Fruit fly (Drosophila melanogaster): ENCODE measurements around the gene Atf3.

The Atf3 gene

DNA sequence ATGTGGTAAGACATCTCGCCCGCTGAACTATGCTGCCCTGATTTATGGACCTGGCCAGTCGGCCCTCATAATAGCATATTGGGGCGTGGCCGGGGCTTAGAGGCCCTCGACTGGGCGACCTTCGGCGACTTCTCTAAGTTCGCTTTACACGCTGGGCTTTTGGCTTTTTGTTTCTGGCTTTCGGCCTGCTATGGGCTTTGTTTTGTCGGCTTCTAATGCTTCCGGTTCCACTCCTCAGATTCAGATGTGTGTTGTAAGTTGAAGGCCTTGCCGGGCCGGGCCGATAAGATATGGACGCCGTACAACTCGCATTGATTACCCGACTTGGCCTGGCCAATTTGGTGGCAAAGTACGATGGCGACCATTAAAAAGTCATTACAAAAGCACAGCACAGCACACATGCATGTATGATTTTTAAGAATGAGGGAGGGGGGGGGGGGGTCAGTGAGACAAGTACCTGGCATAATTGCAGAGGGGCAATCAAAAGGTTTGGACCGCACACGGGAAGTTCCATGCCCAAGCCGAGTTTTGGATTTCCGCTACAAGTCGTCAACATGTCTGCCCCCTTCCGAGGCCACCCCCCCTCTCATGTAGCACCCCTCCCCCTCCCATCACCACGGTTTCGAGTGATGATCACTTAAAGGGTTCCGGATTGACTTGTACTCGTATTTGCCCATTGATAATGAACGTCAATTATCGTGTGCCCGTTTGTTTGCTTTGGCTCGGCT, 12.4 kb downstream of the Atf3 start:
- TF ChIP-seq CG17801 (GFP tag; optimal IDR thresholded peaks at IDR 0.05; ENCODE audit: partially characterized antibody): no peak

DNA sequence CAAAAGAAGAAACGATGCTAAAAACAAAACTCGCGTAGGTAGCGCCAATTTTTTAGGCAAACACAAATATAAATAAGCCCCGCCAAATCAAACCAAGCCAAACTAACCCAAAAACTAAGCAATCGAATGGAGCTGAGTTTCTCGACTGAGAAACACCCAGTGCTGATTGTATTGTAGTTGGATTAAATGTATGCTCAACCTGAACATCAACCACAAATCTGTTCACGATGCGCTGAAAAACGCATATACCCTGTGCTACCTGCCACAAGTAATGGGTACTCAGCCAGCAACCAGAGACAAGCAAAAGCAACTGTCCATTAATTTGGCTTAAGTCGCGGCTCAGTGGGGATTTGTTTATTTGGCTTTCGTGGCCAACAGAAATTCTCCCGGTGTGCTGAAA, 14.8 kb downstream of the Atf3 start:
- TF ChIP-seq CG17801 (GFP tag; optimal IDR thresholded peaks at IDR 0.05; ENCODE audit: partially characterized antibody): no peak

DNA sequence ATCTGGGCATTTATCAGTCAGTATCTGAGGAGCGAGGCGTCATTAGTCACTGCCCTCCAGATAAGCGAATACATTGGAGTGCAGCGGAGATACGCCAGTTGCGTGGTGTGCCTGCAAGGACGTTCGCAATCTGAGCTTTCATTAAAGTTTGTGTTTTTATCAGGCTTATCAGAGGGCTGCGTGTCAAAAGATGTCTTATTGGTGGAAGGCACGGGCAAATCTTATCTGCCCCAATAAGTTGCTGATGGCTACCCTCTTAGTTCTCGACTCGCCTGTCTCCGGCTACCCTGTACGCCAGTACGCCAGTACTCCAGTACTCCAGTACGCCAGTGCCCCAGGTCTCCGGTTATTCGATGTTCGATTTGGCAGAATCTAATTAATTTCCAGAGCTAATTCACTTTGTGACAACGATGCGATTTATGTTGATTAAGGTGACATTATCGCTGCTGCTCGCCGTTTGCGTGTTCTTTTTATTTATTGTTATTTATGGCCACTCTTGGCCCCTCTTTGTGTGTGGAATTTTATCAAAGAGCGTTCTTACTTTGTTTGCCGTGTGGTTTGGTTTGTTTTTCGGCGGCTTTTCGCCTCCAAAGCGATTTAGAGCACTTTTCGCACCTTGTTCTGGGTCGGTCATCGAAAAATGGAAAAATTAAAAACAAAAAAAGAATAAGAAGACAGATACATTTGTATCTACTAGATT, 18.2 kb downstream of the Atf3 start:
- no peak for TF ChIP-seq CG17801 (GFP tag; optimal IDR thresholded peaks at IDR 0.05; ENCODE audit: partially characterized antibody)

DNA sequence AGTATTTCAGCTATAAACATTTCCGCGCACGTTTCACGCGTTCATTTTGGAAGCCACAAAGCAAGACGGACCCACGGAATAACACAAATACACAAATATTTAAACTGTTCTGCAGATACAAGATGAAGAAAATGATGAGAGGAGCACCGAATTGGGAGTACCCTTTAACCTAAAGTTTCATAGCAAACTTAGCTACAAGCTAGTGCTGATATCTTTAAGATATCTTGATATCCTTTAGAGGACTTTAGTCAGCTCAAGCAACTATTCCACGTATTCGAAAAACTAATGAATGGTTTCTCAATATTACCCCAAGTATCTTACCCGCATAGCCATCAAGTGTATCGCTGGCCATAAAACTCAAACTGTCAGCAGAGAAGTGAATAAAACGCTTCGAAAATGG, 19.0 kb downstream of the Atf3 start:
- TF ChIP-seq CG17801 (GFP tag; optimal IDR thresholded peaks at IDR 0.05; ENCODE audit: partially characterized antibody): no peak

DNA sequence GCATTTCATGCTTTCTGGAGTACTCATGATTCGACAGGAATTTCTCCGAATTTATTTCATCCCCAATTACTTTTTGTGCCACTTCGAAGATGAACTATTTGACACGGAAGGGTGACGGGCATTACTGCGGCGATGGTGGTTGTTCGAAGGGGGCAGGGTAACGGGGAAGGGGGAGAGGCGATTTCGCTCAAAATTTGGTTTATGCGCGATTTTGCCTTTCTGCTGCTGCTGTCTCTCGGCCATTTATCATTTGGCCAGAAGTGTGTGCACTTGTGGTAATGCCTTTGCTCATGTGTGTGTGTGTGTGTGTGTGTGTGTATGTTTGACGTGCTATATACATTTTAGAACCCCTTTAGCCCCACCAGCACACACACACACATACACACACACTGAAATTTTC, 22.1 kb downstream of the Atf3 start:
- TF ChIP-seq CG17801 (GFP tag; optimal IDR thresholded peaks at IDR 0.05; ENCODE audit: partially characterized antibody): no peak

DNA sequence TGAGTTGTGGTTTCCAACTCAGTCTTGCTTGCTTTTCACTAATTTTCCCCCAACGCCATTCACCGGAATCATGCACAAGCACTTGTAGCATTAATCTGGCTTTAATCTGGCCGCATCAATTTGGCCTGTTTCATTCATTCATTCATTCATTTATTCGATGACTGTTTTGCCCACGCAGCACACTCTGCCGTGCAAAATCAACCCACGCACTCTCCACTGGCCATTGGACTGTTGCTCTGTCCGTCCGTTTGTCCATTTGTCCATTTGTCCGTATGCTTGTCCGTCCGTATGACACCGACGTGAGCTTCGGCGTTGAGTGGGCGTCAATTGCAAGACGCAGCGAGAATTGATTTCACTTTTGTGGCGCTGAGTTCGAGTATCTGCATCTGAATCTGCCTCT, 25.0 kb downstream of the Atf3 start:
- no peak for TF ChIP-seq CG17801 (GFP tag; optimal IDR thresholded peaks at IDR 0.05; ENCODE audit: partially characterized antibody)

DNA sequence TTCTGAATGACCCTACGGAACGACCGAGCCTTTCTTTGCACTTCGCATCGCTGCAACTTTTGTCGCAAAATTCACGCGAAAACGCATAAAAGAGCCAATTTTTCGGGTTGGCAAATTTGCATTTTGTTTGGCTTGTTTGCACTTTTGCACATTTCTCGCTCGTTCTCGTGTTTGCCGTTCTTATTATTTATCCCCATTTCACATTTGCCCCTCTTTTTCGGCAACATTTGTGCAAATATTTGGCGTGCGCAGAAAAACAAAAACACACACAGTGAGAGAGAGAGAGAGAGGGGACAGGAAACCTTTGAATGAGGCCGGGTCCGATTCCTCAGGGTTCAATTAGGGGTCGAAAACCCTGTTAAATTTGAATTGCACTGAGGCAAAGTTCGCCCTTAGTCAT, 25.5 kb downstream of the Atf3 start:
- no peak for TF ChIP-seq CG17801 (GFP tag; optimal IDR thresholded peaks at IDR 0.05; ENCODE audit: partially characterized antibody)

DNA sequence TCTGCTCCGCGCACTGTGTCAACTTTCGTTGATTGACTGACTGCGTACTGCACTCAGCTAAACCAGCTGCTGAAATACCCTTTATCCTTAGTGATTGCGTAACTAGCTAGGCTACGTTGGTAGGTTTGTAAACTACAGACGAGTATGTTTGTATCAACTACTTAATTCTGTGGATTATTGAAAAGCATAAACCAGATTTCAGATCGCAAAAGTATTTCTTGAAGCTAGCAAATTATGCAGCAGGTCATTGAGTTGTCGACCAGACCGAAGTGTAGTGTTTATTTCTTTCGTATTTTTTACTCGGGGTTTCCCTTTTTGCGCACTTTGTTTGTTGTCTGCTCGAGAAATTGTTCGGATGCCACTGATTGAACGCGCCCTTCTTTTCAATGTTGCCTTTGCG, 26.3 kb downstream of the Atf3 start:
- no peak for TF ChIP-seq CG17801 (GFP tag; optimal IDR thresholded peaks at IDR 0.05; ENCODE audit: partially characterized antibody)

DNA sequence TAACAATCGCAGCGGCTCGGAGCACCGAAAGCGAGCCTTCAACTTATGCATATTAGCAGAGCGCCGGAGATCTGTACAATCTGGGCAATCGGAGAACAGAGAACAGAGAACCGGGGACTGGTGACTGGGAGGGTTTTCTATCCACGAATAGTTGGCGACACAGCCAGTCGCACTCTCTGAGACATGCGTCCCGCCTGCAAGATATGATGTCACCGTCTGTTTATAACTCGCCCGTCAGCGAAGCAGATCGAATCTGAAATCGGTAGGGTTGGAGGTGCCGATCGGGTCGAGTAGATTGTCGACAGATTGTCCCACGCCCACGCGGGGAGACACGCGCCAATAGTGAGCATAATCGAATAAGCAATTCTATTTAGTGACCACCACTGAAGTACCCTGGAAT, 33.0 kb downstream of the Atf3 start:
- TF ChIP-seq CG17801 (GFP tag; optimal IDR thresholded peaks at IDR 0.05; ENCODE audit: partially characterized antibody): no peak

DNA sequence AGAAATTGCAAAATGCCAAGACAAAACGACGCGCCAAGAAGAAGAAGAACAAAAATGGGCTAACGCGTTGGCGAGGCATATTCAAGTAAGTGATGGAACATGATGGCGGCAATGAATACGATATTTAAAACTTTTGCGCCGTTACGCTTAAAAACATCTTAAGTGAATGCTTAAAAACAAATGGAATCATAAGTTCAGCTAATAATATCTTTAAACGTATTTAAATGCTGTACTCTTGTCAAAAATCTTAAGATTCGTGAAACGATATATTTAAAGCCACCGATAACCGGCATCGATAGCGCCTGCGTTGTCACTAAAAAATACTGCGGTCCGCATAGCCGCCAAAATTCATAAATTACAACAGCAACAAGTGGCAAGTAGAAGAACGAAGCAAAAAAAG, 35.3 kb downstream of the Atf3 start, which contains the start of gene CG11403:
Gene CG11403 (minus strand): TSS at position 53 of the 400 bp plus-strand sequence.
- TF ChIP-seq CG17801 (GFP tag; optimal IDR thresholded peaks at IDR 0.05; ENCODE audit: partially characterized antibody): no peak

DNA sequence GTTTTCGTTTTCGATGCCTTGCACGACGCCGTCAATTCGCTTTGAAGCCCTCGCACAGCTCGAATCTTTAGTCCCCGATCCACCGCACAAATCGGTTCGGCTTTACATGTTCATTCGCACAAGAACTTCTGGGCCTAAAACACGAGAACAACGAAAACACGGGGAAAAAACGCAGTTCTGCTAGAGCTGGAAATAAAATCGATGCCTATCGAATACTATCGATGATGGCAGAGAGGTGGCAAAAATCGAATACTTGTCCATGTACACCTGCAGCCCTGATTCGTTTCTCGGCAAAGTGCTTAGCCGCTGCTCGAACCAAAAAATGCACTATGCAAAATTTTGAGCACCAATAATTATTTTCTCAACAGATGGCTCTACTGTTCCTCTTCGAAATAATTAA, 38.6 kb downstream of the Atf3 start, which contains the start of gene CG3638:
Gene CG3638 (minus strand): TSS at position 210 of the 400 bp plus-strand sequence.
- TF ChIP-seq CG17801 (GFP tag; optimal IDR thresholded peaks at IDR 0.05; ENCODE audit: partially characterized antibody): peak; percentile 2

DNA sequence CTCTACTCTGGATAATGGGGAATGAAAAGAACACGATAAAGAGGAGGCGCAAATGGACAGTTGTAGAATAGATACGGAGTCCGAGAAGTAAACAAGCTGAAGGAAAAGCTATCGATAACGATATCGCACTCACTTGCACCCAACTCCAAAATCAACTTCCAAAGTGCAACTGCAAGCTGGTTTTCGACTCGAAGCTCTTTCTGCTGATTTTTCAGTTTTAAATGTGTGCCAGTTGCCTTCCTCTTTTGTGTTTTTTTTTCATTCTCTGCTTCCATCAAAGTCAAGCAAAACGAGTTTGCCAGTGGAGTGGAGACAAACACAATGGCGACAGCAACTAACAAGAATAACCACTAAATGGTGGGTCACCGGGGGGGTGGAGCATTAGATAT, 39.5 kb downstream of the Atf3 start:
- no peak for TF ChIP-seq CG17801 (GFP tag; optimal IDR thresholded peaks at IDR 0.05; ENCODE audit: partially characterized antibody)

DNA sequence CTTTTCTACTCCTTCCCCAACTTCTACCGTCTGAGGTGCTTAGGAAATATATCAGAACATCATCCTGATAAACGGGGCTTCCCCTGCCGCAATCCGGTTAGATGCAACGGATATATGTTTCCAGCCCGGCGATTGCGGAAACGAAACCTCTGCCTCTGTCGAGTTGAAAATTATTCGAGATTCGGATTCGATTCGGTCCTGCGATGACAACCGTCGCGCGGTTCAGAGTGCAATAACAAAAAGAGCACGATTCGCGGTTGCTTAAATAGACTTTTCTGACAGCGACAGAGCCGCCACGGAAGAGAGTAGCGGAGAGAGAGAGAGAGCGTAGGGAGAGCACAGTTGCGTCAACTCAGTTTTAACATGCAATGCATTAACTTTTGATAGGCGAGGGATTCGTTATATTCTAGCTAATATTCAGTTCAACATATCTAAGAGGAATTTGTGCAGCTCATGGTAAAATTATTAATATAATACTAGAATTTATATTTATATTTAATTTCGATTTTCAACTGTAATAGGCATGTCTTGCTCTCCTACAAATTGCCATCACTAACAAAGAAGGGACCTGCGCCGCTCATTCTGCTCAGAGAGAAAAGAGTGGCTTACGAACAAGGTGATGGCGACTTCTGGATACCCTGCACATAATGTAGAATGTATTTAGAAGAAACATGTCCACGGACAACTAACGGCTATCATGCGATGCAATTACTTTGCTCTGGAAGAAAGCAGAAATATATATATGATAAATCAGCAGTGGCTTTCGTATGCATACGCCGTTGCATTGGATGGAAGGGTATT, 40.1 kb downstream of the Atf3 start:
- TF ChIP-seq CG17801 (GFP tag; optimal IDR thresholded peaks at IDR 0.05; ENCODE audit: partially characterized antibody): peak; percentile 95

DNA sequence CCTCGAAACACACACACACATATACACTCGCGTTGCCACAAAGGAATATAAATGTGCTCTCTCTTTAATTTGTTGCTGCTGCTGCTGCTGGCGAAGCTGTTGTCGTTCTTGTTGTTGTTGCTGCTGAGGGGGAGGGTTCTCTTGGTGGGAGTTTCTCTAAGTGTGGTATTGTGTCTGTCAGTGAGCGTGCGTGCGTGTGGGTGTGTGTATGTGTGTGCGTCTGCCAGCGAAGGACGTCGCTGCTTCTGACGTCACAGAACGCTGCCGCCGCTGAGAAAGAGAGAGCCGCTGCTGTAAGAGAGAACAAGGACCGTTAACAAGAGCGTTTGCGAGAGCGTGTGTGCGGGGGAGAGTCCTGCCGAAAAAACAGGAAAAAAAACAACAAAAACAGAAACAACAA, 41.1 kb downstream of the Atf3 start:
- TF ChIP-seq CG17801 (GFP tag; optimal IDR thresholded peaks at IDR 0.05; ENCODE audit: partially characterized antibody): no peak

DNA sequence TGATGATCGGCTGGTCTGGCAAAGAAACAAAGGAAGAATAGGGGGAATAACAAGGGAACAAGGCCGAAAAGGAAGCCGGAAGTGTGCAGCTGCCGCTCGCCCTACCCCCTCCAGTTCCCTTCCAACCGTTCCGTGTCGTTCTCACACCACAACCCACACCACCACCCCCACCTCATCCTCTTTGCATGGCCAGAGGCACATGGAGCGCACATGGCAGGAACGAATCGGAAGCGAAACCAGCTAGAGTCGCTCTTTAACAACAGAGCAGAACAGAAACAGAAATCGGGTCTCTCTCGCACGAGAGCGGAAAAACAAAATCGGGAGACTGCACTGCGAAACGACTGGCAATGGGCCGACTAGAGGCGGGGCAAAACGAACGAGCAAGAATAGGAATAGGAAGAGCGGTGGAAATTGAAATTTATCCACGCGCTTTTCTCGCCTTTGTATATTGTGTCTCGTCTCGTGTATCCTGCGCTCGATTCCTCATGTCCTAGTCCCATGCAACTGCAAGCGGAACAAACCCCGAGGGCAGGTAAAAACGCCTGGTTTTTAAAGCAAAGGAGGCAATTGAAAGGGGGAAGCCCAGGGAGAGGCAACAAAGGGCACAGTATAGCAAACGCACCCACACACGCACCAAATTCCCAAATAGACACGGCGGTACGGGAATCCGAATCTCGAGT, 42.4 kb downstream of the Atf3 start:
- no peak for TF ChIP-seq CG17801 (GFP tag; optimal IDR thresholded peaks at IDR 0.05; ENCODE audit: partially characterized antibody)
